Fruit fly (Drosophila melanogaster) whole organism, embryonic: ENCODE measurements around the gene ClpX.

Source experiments
- ATbp ChIP-seq: fragments of 200-800 bp; sonication (Bioruptor generic); optimal IDR thresholded peaks from 2 replicates; lab custom pipeline; 2017; ENCODE audit warnings: missing biosample characterization, mild to moderate bottlenecking, missing genetic modification characterization, missing genetic modification reagents
- Atf3 ChIP-seq: fragments of 200-800 bp; sonication (Bioruptor generic); optimal IDR thresholded peaks from 3 replicates; lab custom pipeline; 2016; ENCODE audit warnings: missing biosample characterization, missing genetic modification characterization
- BEAF-32 ChIP-seq: fragments of 200-800 bp; sonication (Bioruptor generic); optimal IDR thresholded peaks from 3 replicates; lab custom pipeline; 2017; ENCODE audit warnings: missing biosample characterization, missing genetic modification characterization, mild to moderate bottlenecking, moderate library complexity, missing genetic modification reagents
- Bdp1 ChIP-seq: fragments of 200-800 bp; sonication (Bioruptor generic); optimal IDR thresholded peaks from 3 replicates; lab custom pipeline; 2016; ENCODE audit warnings: missing biosample characterization, missing genetic modification characterization
- CG11398 ChIP-seq: fragments of 200-800 bp; sonication (Bioruptor generic); optimal IDR thresholded peaks from 2 replicates; lab custom pipeline; 2016; ENCODE audit warnings: missing biosample characterization, missing genetic modification characterization
- CG12236 ChIP-seq: fragments of 200-800 bp; sonication (Bioruptor generic); optimal IDR thresholded peaks from 2 replicates; lab custom pipeline; 2016; ENCODE audit warnings: missing biosample characterization, missing genetic modification characterization
- CG1233 ChIP-seq: fragments of 200-800 bp; sonication (Bioruptor generic); optimal IDR thresholded peaks from 4 replicates; lab custom pipeline; 2018; ENCODE audit warnings: missing biosample characterization, mild to moderate bottlenecking, missing genetic modification characterization
- CG15269 ChIP-seq: fragments of 200-800 bp; sonication (Bioruptor generic); optimal IDR thresholded peaks from 2 replicates; lab custom pipeline; 2018; ENCODE audit warnings: missing biosample characterization, mild to moderate bottlenecking, missing genetic modification characterization, moderate library complexity
- CG17802 ChIP-seq: fragments of 200-800 bp; sonication (Bioruptor generic); optimal IDR thresholded peaks from 2 replicates; lab custom pipeline; 2018; ENCODE audit warnings: missing biosample characterization, mild to moderate bottlenecking, missing genetic modification characterization, moderate library complexity
- CG17829 ChIP-seq: fragments of 200-800 bp; optimal IDR thresholded peaks from 2 replicates; lab custom pipeline; 2019; ENCODE audit warnings: missing biosample characterization, mild to moderate bottlenecking, missing genetic modification characterization, moderate library complexity
- CG1832 ChIP-seq: fragments of 200-800 bp; sonication (Bioruptor generic); optimal IDR thresholded peaks from 2 replicates; lab custom pipeline; 2017; ENCODE audit warnings: missing biosample characterization, mild to moderate bottlenecking, missing genetic modification characterization, inconsistent platforms
- CG18476 ChIP-seq: fragments of 200-800 bp; sonication (Bioruptor generic); optimal IDR thresholded peaks from 2 replicates; lab custom pipeline; 2016; ENCODE audit warnings: missing biosample characterization, mild to moderate bottlenecking, missing genetic modification characterization
- CG2202 ChIP-seq: fragments of 200-800 bp; sonication (Bioruptor generic); optimal IDR thresholded peaks from 2 replicates; lab custom pipeline; 2018; ENCODE audit warnings: missing biosample characterization, mild to moderate bottlenecking, missing genetic modification characterization
- CG2712 ChIP-seq: fragments of 200-800 bp; optimal IDR thresholded peaks from 3 replicates; lab custom pipeline; 2019; ENCODE audit warnings: missing biosample characterization, mild to moderate bottlenecking, missing genetic modification characterization, moderate library complexity
- CG5245 ChIP-seq: fragments of 200-800 bp; sonication (Bioruptor generic); optimal IDR thresholded peaks from 3 replicates; lab custom pipeline; 2016; ENCODE audit warnings: missing biosample characterization, missing genetic modification characterization
- CG6683 ChIP-seq: fragments of 200-800 bp; sonication (Bioruptor generic); optimal IDR thresholded peaks from 2 replicates; lab custom pipeline; 2017; ENCODE audit warnings: missing biosample characterization, mild to moderate bottlenecking, missing genetic modification characterization, missing genetic modification reagents
- CG7372 ChIP-seq: fragments of 200-800 bp; sonication (Bioruptor generic); IDR thresholded peaks from 2 replicates; pipeline ENCODE4 v1.3.6; 2022; ENCODE audit warnings: missing biosample characterization, missing genetic modification characterization
- CG7745 ChIP-seq: fragments of 200-800 bp; sonication (Bioruptor generic); optimal IDR thresholded peaks from 2 replicates; lab custom pipeline; 2018; ENCODE audit warnings: missing biosample characterization, mild to moderate bottlenecking, missing genetic modification characterization, moderate library complexity
- CG9609 ChIP-seq: fragments of 200-800 bp; sonication (Bioruptor generic); optimal IDR thresholded peaks from 3 replicates; lab custom pipeline; 2016; ENCODE audit warnings: missing biosample characterization, missing genetic modification characterization
- CG9817 ChIP-seq: fragments of 200-800 bp; sonication (Bioruptor generic); optimal IDR thresholded peaks from 2 replicates; lab custom pipeline; 2018; ENCODE audit warnings: missing biosample characterization, mild to moderate bottlenecking, missing genetic modification characterization, moderate library complexity
- D ChIP-seq, 2 experiments: fragments of 200-800 bp in 1 of 2; fragments of >200 bp in 1 of 2; sonication (Bioruptor generic) in 1 of 2; optimal IDR thresholded peaks; 2 replicates in 1 of 2; 3 replicates in 1 of 2; lab custom pipeline; 2017; ENCODE audit warnings: mild to moderate bottlenecking in 1 of 2, missing biosample characterization in 1 of 2, missing genetic modification characterization in 1 of 2, missing genetic modification reagents in 1 of 2
- Dek ChIP-seq: fragments of 200-800 bp; sonication (Bioruptor generic); optimal IDR thresholded peaks from 3 replicates; lab custom pipeline; 2019; ENCODE audit warnings: missing biosample characterization, mild to moderate bottlenecking, missing genetic modification characterization, moderate library complexity
- E2f1 ChIP-seq: fragments of 200-800 bp; sonication (Bioruptor generic); IDR thresholded peaks from 2 replicates; pipeline ENCODE4 v1.3.6; 2022; ENCODE audit warnings: missing biosample characterization, missing genetic modification characterization
- Med ChIP-seq: fragments of 200-800 bp; sonication (Bioruptor generic); peaks from one replicate; lab custom pipeline; 2016; ENCODE audit warnings: missing biosample characterization, missing genetic modification characterization, mild to moderate bottlenecking, inconsistent platforms, moderate library complexity
- Sry-β ChIP-seq: fragments of 200-800 bp; sonication (Bioruptor generic); optimal IDR thresholded peaks from 2 replicates; lab custom pipeline; 2018; ENCODE audit warnings: missing biosample characterization, mild to moderate bottlenecking, missing genetic modification characterization, moderate library complexity
- bbx ChIP-seq: fragments of 200-800 bp; sonication (Bioruptor generic); IDR thresholded peaks from 2 replicates; pipeline ENCODE4 v1.3.6; 2022; ENCODE audit warnings: missing biosample characterization, missing genetic modification characterization; ENCODE audit not compliant: partially characterized antibody
- bcd ChIP-seq: fragments of 200-800 bp; sonication (Bioruptor generic); optimal IDR thresholded peaks from 2 replicates; lab custom pipeline; 2017; ENCODE audit warnings: missing biosample characterization, mild to moderate bottlenecking, missing genetic modification characterization
- cato ChIP-seq: fragments of 200-800 bp; sonication (Bioruptor generic); optimal IDR thresholded peaks from 2 replicates; lab custom pipeline; 2016; ENCODE audit warnings: missing biosample characterization, missing genetic modification characterization, borderline replicate concordance
- crc ChIP-seq: fragments of 200-800 bp; sonication (Bioruptor generic); optimal IDR thresholded peaks from 2 replicates; lab custom pipeline; 2016; ENCODE audit warnings: missing biosample characterization, missing genetic modification characterization
- disco-r ChIP-seq: fragments of 200-800 bp; sonication (Bioruptor generic); optimal IDR thresholded peaks from 2 replicates; lab custom pipeline; 2016; ENCODE audit warnings: missing biosample characterization, missing genetic modification characterization
- gem ChIP-seq: fragments of 200-800 bp; sonication (Bioruptor generic); optimal IDR thresholded peaks from 2 replicates; lab custom pipeline; 2019; ENCODE audit warnings: missing biosample characterization, mild to moderate bottlenecking, missing genetic modification characterization, moderate library complexity
- gfzf ChIP-seq: fragments of 200-800 bp; sonication (Bioruptor generic); optimal IDR thresholded peaks from 2 replicates; lab custom pipeline; 2016; ENCODE audit warnings: missing biosample characterization, mild to moderate bottlenecking, missing genetic modification characterization, moderate library complexity
- grn ChIP-seq: fragments of 200-800 bp; sonication (Bioruptor generic); optimal IDR thresholded peaks from 3 replicates; lab custom pipeline; 2017; ENCODE audit warnings: missing biosample characterization, missing genetic modification characterization
- ken ChIP-seq: fragments of 200-800 bp; sonication (Bioruptor generic); IDR thresholded peaks from 3 replicates; pipeline ENCODE4 v1.3.6; 2022; ENCODE audit warnings: missing biosample characterization, missing genetic modification characterization
- lilli ChIP-seq: fragments of 200-800 bp; sonication (Bioruptor generic); optimal IDR thresholded peaks from 3 replicates; lab custom pipeline; 2016; ENCODE audit warnings: missing biosample characterization, missing genetic modification characterization
- nerfin-1 ChIP-seq: fragments of 200-800 bp; sonication (Bioruptor generic); optimal IDR thresholded peaks from 3 replicates; lab custom pipeline; 2019; ENCODE audit warnings: missing biosample characterization, mild to moderate bottlenecking, missing genetic modification characterization, moderate library complexity
- onecut ChIP-seq: fragments of 200-800 bp; sonication (Bioruptor generic); IDR thresholded peaks from 2 replicates; pipeline ENCODE4 v1.3.6; 2022; ENCODE audit warnings: missing biosample characterization, missing genetic modification characterization
- pan ChIP-seq, 4 experiments: fragments of >200 bp in 3 of 4; fragments of 200-800 bp in 1 of 4; sonication (Bioruptor generic) in 1 of 4; optimal IDR thresholded peaks in 3 of 4; IDR thresholded peaks in 1 of 4; 2 replicates each; pipeline versions ENCODE4 v1.3.6 to Lab custom; 2017 to 2022; ENCODE audit warnings: missing biosample characterization in 2 of 4, missing genetic modification characterization in 2 of 4, mixed read lengths in 1 of 4
- pum ChIP-seq: fragments of 200-800 bp; sonication (Bioruptor generic); optimal IDR thresholded peaks from 2 replicates; lab custom pipeline; 2016; ENCODE audit warnings: missing biosample characterization, missing genetic modification characterization
- salm ChIP-seq: fragments of 200-800 bp; sonication (Bioruptor generic); optimal IDR thresholded peaks from 2 replicates; lab custom pipeline; 2018; ENCODE audit warnings: missing biosample characterization, mild to moderate bottlenecking, missing genetic modification characterization
- tgo ChIP-seq: fragments of 200-800 bp; sonication (Bioruptor generic); IDR thresholded peaks from 3 replicates; pipeline ENCODE4 v1.3.6; 2022; ENCODE audit warnings: missing biosample characterization, missing genetic modification characterization
- tio ChIP-seq: fragments of 200-800 bp; sonication (Bioruptor generic); optimal IDR thresholded peaks from 2 replicates; lab custom pipeline; 2017; ENCODE audit warnings: missing biosample characterization, missing genetic modification characterization, inconsistent platforms
- tll ChIP-seq, 2 experiments: fragments of 200-800 bp in 1 of 2; fragments of >200 bp in 1 of 2; sonication (Bioruptor generic) in 1 of 2; optimal IDR thresholded peaks; 2 replicates each; lab custom pipeline; 2017 to 2019; ENCODE audit warnings: missing biosample characterization in 2 of 2, missing genetic modification characterization in 2 of 2, mild to moderate bottlenecking in 1 of 2, moderate library complexity in 1 of 2
- toy ChIP-seq: fragments of 200-800 bp; sonication (Bioruptor generic); IDR thresholded peaks from 2 replicates; pipeline ENCODE4 v1.3.6; 2022; ENCODE audit warnings: missing biosample characterization, missing genetic modification characterization
- usp ChIP-seq: fragments of >200 bp; optimal IDR thresholded peaks from 2 replicates; lab custom pipeline; 2017; ENCODE audit warnings: missing biosample characterization, missing genetic modification characterization
- vnd ChIP-seq: fragments of 200-800 bp; sonication (Bioruptor generic); IDR thresholded peaks from 3 replicates; pipeline ENCODE4 v1.3.6; 2022; ENCODE audit warnings: missing biosample characterization, missing genetic modification characterization; ENCODE audit not compliant: partially characterized antibody
- zen ChIP-seq: fragments of 200-800 bp; sonication (Bioruptor generic); optimal IDR thresholded peaks from 3 replicates; lab custom pipeline; 2018; ENCODE audit warnings: missing biosample characterization, mild to moderate bottlenecking, missing genetic modification characterization, moderate library complexity
- zfh1 ChIP-seq: fragments of 200-800 bp; sonication (Bioruptor generic); IDR thresholded peaks from 3 replicates; pipeline ENCODE4 v1.3.6; 2022; ENCODE audit warnings: missing biosample characterization, missing genetic modification characterization

The ClpX gene

dm6 chr3R:19904865-19905373 is 1.4 kb upstream of the ClpX start, which contains the start of the genes Surf6 and RhoGAP92B (continued):
- no peak for TF ChIP-seq CG12236
- TF ChIP-seq D (optimal IDR thresholded peaks at IDR 0.05; lab: Kevin White, UChicago) = no peak
- TF ChIP-seq D (GFP tag; optimal IDR thresholded peaks at IDR 0.05; lab: Kevin White, UChicago) = peak; percentile 31
- TF ChIP-seq Bdp1 = peak; percentile 36
- no peak for TF ChIP-seq bbx
- TF ChIP-seq bcd (GFP tag; lab: Kevin White, UChicago) = peak; percentile 59
- TF ChIP-seq gem (tag; lab: Kevin White, UChicago) = peak; percentile 61
- peak; percentile 17 for TF ChIP-seq CG5245 (GFP tag; lab: Kevin White, UChicago)
- TF ChIP-seq CG17802 (tag; lab: Kevin White, UChicago) = peak; percentile 44
- no peak for TF ChIP-seq vnd (GFP tag; lab: Robert Waterston, UW)
- peak; percentile 97 for TF ChIP-seq Med
- TF ChIP-seq toy (GFP tag; lab: Robert Waterston, UW) = peak; percentile 24; the same call in 1 of the 2 replicates
- TF ChIP-seq Sry-β (GFP tag; lab: Kevin White, UChicago) = peak; percentile 0
- no peak for TF ChIP-seq CG7745 (tag; lab: Kevin White, UChicago)
- peak; percentile 20 for TF ChIP-seq CG6683 (GFP tag; lab: Kevin White, UChicago)
- peak; percentile 60 for TF ChIP-seq BEAF-32 (GFP tag; lab: Kevin White, UChicago)
- TF ChIP-seq lilli (GFP tag; lab: Kevin White, UChicago) = peak; percentile 71
- TF ChIP-seq disco-r (GFP tag; lab: Kevin White, UChicago) = peak; percentile 38
- no peak for TF ChIP-seq cato (GFP tag; lab: Kevin White, UChicago)
- peak; percentile 53 for TF ChIP-seq zen (tag; lab: Kevin White, UChicago)
- TF ChIP-seq tgo (GFP tag; lab: Robert Waterston, UW) = 0 out of 3 replicates have a peak, but pooled peaks have one; percentile 13
- TF ChIP-seq CG2712 = peak; percentile 67
- peak; percentile 77 for TF ChIP-seq CG17829 (tag; lab: Kevin White, UChicago)
- no peak for TF ChIP-seq ATbp (GFP tag; lab: Kevin White, UChicago)
- no peak for TF ChIP-seq CG7372 (GFP tag; lab: Robert Waterston, UW)
- peak; percentile 39 for TF ChIP-seq Dek (tag; lab: Kevin White, UChicago)
- peak; percentile 60 for TF ChIP-seq CG2202 (tag; lab: Kevin White, UChicago)
- TF ChIP-seq Atf3 (GFP tag; lab: Kevin White, UChicago) = peak; percentile 37
- no peak for TF ChIP-seq usp (GFP tag; lab: Kevin White, UChicago)
- peak; percentile 45 for TF ChIP-seq CG15269 (tag; lab: Kevin White, UChicago)
- peak; percentile 32 for TF ChIP-seq CG11398
- no peak for TF ChIP-seq pan (optimal IDR thresholded peaks at IDR 0.05; lab: Kevin White, UChicago)
- TF ChIP-seq pan (GFP tag; optimal IDR thresholded peaks at IDR 0.05 in 1 of 2, IDR thresholded peaks at IDR 0.05 in 1 of 2) = peak in 1 of 2 experiments; percentile 30
- TF ChIP-seq CG9817 (tag; lab: Kevin White, UChicago) = peak; percentile 31
- peak; percentile 23 for TF ChIP-seq CG18476 (GFP tag; lab: Kevin White, UChicago)
- 0 out of 3 replicates have a peak, but pooled peaks have one; percentile 37 for TF ChIP-seq ken (GFP tag; lab: Robert Waterston, UW)
- peak; percentile 51; the same call in 1 of the 2 replicates for TF ChIP-seq E2f1 (GFP tag; lab: Robert Waterston, UW)
- peak; percentile 45 for TF ChIP-seq pum (GFP tag; lab: Kevin White, UChicago)
- peak; percentile 5 for TF ChIP-seq grn (GFP tag; lab: Kevin White, UChicago)
- no peak for TF ChIP-seq CG1832 (GFP tag; lab: Kevin White, UChicago)
- TF ChIP-seq CG1233 (GFP tag; lab: Kevin White, UChicago) = peak; percentile 65
- TF ChIP-seq gfzf (GFP tag; lab: Kevin White, UChicago) = peak; percentile 96
- peak; percentile 22 for TF ChIP-seq crc (GFP tag; lab: Kevin White, UChicago)
- TF ChIP-seq salm (tag; lab: Kevin White, UChicago) = peak; percentile 41
- peak; percentile 54 for TF ChIP-seq nerfin-1 (tag; lab: Kevin White, UChicago)
- TF ChIP-seq onecut (GFP tag; lab: Robert Waterston, UW) = no peak
- no peak for TF ChIP-seq tll (GFP tag; optimal IDR thresholded peaks at IDR 0.05; lab: Kevin White, UChicago)
- no peak for TF ChIP-seq tio
- TF ChIP-seq zfh1 (GFP tag; lab: Robert Waterston, UW) = peak; percentile 58; the same call in 2 of the 3 replicates
- TF ChIP-seq CG9609 (GFP tag; lab: Kevin White, UChicago) = peak; percentile 54
